Worm (Caenorhabditis elegans) whole organism, L4 larva: ENCODE measurements around the gene Y39G8B.7.
A peak's percentile ranks its signal among the peaks of the same experiment; 100 is the strongest.

Source experiments
- R02D3.7 ChIP-seq: fragments of 150-350 bp; sonication (generic microtip); optimal IDR thresholded peaks from 3 replicates; lab custom pipeline; 2014; ENCODE audit warnings: missing biosample characterization, missing genetic modification characterization
- hlh-11 ChIP-seq: fragments of 200-800 bp; sonication (Bioruptor generic); optimal IDR thresholded peaks from 2 replicates; lab custom pipeline; 2018; ENCODE audit warnings: mild to moderate bottlenecking, missing genetic modification characterization, missing compliant biosample characterization
- jun-1 ChIP-seq: fragments of 150-350 bp; optimal IDR thresholded peaks from 2 replicates; lab custom pipeline; 2014; ENCODE audit warnings: missing biosample characterization, missing genetic modification reagents, missing genetic modification characterization
- mes-2 ChIP-seq: sonication (generic microtip); optimal IDR thresholded peaks from 2 replicates; lab custom pipeline; 2016; ENCODE audit warnings: missing genotype, mild to moderate bottlenecking, missing genetic modification characterization, missing compliant biosample characterization; ENCODE audit not compliant: poor library complexity, severe bottlenecking

- TF ChIP-seq mes-2 (tag; lab: Kevin White, UChicago) (peak; percentile 73), hlh-11 (tag; lab: Kevin White, UChicago) (peak; percentile 84), jun-1 (tag; lab: Kevin White, UChicago) (peak; percentile 70), R02D3.7 (tag; lab: Kevin White, UChicago) (no peak)
Measured at ce11 chrII:14018192-14018591, 23.4 kb upstream of the Y39G8B.7 start.
